Fruit fly (Drosophila melanogaster) Kc167 (cell line): Measurements from ENCODE around the gene Wwox.

Experiments
- Myc ChIP-seq: fragments of >200 bp; optimal IDR thresholded peaks from 2 replicates; lab custom pipeline; 2017; ENCODE audit warnings: missing external identifiers
- h ChIP-seq: fragments of >200 bp; optimal IDR thresholded peaks from 3 replicates; lab custom pipeline; 2018; ENCODE audit warnings: missing external identifiers
- insv ChIP-seq: fragments of >200 bp; optimal IDR thresholded peaks from 3 replicates; lab custom pipeline; 2018; ENCODE audit warnings: missing external identifiers
- psq ChIP-seq: fragments of >200 bp; optimal IDR thresholded peaks from 2 replicates; lab custom pipeline; 2017; ENCODE audit warnings: missing external identifiers
- ttk ChIP-seq: sonication (Bioruptor generic); optimal IDR thresholded peaks from 2 replicates; lab custom pipeline; 2017; ENCODE audit warnings: missing external identifiers

- TF ChIP-seq insv (lab: Kevin White, UChicago) (no peak), Myc (no peak), h (lab: Kevin White, UChicago) (no peak), ttk (lab: Kevin White, UChicago) (no peak), psq (no peak)
Measured at dm6 chr2L:7960581-7961530, 43.2 kb downstream of the Wwox start.
